Worm (Caenorhabditis elegans): ENCODE results near the gene Y59A8B.21.

- no peak for TF ChIP-seq F13C5.2 (tag; optimal IDR thresholded peaks at IDR 0.05)
- no peak for TF ChIP-seq hmbx-1 (tag; optimal IDR thresholded peaks at IDR 0.05)
- no peak for TF ChIP-seq flt-1 (GFP tag; IDR thresholded peaks at IDR 0.05)
- TF ChIP-seq pes-1 (GFP tag; IDR thresholded peaks at IDR 0.05), result no peak
- no peak for TF ChIP-seq tbx-37 (GFP tag; conservative IDR thresholded peaks at IDR 0.05)
- TF ChIP-seq scrt-1 (GFP tag; IDR thresholded peaks at IDR 0.05), result no peak
- TF ChIP-seq ama-1 (optimal IDR thresholded peaks at IDR 0.05), result no peak
- TF ChIP-seq tbx-11 (GFP tag; IDR thresholded peaks at IDR 0.05), result no peak
- no peak for TF ChIP-seq aly-1 (tag; optimal IDR thresholded peaks at IDR 0.05)
- no peak for TF ChIP-seq hmg-4 (GFP tag; optimal IDR thresholded peaks at IDR 0.05)
- TF ChIP-seq hnd-1 (tag; optimal IDR thresholded peaks at IDR 0.05), result no peak
- TF ChIP-seq ceh-36 (tag; optimal IDR thresholded peaks at IDR 0.05), result no peak
- TF ChIP-seq B0310.2 (tag; optimal IDR thresholded peaks at IDR 0.05), result no peak
Measured at ce11 chrV:17978207-17978606, 7.9 kb upstream of the Y59A8B.21 start.
